Worm (Caenorhabditis elegans): ENCODE measurements around the gene skat-1.

DNA sequence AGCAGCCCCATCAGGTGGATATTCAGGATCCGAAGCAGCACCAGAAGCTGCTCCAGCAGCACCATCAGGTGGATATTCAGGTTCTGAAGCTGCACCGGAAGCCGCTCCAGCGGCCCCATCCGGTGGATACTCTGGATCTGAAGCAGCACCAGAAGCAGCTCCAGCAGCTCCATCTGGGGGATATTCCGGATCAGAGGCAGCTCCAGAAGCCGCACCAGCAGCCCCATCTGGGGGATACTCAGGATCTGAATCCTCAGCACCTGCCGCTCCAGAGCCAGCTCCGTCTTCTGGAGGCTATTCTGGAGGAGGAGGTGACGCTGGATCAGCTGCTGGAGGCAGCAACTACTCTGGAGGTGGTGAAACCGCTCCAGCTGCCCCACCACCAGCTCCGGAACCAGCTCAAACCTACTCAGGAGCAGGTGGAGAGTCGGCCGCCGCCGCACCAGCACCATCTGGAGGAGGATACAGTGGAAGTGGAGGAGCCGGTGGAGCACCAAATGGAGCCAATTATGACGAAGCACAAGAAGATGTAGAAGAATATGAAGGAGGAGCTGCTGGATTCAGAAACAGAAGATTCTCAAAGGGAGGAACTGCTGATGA is 31.8 kb downstream of the skat-1 start:
- TF ChIP-seq unc-62 (GFP tag; optimal IDR thresholded peaks at IDR 0.05) (no peak), nhr-237 (tag; optimal IDR thresholded peaks at IDR 0.05) (no peak), snpc-4 (tag; optimal IDR thresholded peaks at IDR 0.05) (no peak)
